Fruit fly (Drosophila melanogaster) whole organism, embryonic: ENCODE results near the gene psh.
A peak's percentile ranks its signal among the peaks of the same experiment; 100 is the strongest.

ENCODE experiments used
- Atf3 ChIP-seq: fragments of 200-800 bp; sonication (Bioruptor generic); optimal IDR thresholded peaks from 3 replicates; lab custom pipeline; 2016; ENCODE audit warnings: missing biosample characterization, missing genetic modification characterization
- CG10274 ChIP-seq: fragments of 200-800 bp; sonication (Bioruptor generic); optimal IDR thresholded peaks from 3 replicates; lab custom pipeline; 2017; ENCODE audit warnings: missing biosample characterization, mild to moderate bottlenecking, missing genetic modification characterization
- CG10654 ChIP-seq: fragments of 200-800 bp; sonication (Bioruptor generic); optimal IDR thresholded peaks from 2 replicates; lab custom pipeline; 2016; ENCODE audit warnings: missing biosample characterization, missing genetic modification characterization
- CG12659 ChIP-seq: fragments of 200-800 bp; sonication (Bioruptor generic); optimal IDR thresholded peaks from 3 replicates; lab custom pipeline; 2017; ENCODE audit warnings: mild to moderate bottlenecking, missing biosample characterization, missing genetic modification reagents, missing genetic modification characterization
- CG15479 ChIP-seq: fragments of 200-800 bp; sonication (Bioruptor generic); optimal IDR thresholded peaks from 3 replicates; lab custom pipeline; 2019; ENCODE audit warnings: missing biosample characterization, mild to moderate bottlenecking, missing genetic modification characterization, moderate library complexity
- CG16863 ChIP-seq: fragments of 200-800 bp; sonication (Bioruptor generic); optimal IDR thresholded peaks from 3 replicates; lab custom pipeline; 2016; ENCODE audit warnings: missing biosample characterization, missing genetic modification characterization
- CG32772 ChIP-seq: fragments of 200-800 bp; sonication (Bioruptor generic); IDR thresholded peaks from 2 replicates; pipeline ENCODE4 v1.3.6; 2022; ENCODE audit warnings: missing biosample characterization, missing genetic modification characterization
- CG42726 ChIP-seq: fragments of 200-800 bp; sonication (Bioruptor generic); IDR thresholded peaks from 2 replicates; pipeline ENCODE4 v1.3.6; 2022; ENCODE audit warnings: missing biosample characterization, missing genetic modification characterization; ENCODE audit not compliant: partially characterized antibody
- CG7928 ChIP-seq: fragments of 200-800 bp; sonication (Bioruptor generic); optimal IDR thresholded peaks from 2 replicates; lab custom pipeline; 2017; ENCODE audit warnings: missing biosample characterization, mild to moderate bottlenecking, missing genetic modification characterization
- CG9876 ChIP-seq: fragments of 200-800 bp; sonication (Bioruptor generic); optimal IDR thresholded peaks from 2 replicates; lab custom pipeline; 2016; ENCODE audit warnings: missing biosample characterization, missing genetic modification characterization
- Chrac-16 ChIP-seq: fragments of 200-800 bp; sonication (Bioruptor generic); optimal IDR thresholded peaks from 3 replicates; lab custom pipeline; 2016; ENCODE audit warnings: missing biosample characterization, missing genetic modification characterization
- D ChIP-seq, 2 experiments: fragments of 200-800 bp in 1 of 2; fragments of >200 bp in 1 of 2; sonication (Bioruptor generic) in 1 of 2; optimal IDR thresholded peaks; 2 replicates in 1 of 2; 3 replicates in 1 of 2; lab custom pipeline; 2017; ENCODE audit warnings: mild to moderate bottlenecking in 1 of 2, missing biosample characterization in 1 of 2, missing genetic modification characterization in 1 of 2, missing genetic modification reagents in 1 of 2
- Eip74EF ChIP-seq, 2 experiments: fragments of 200-800 bp in 1 of 2; fragments of >200 bp in 1 of 2; sonication (Bioruptor generic) in 1 of 2; optimal IDR thresholded peaks; 2 replicates each; lab custom pipeline; 2017 to 2019; ENCODE audit warnings: missing biosample characterization in 2 of 2, missing genetic modification characterization in 2 of 2, mild to moderate bottlenecking in 1 of 2, moderate library complexity in 1 of 2
- Fer1 ChIP-seq: fragments of 200-800 bp; sonication (Bioruptor generic); optimal IDR thresholded peaks from 2 replicates; lab custom pipeline; 2017; ENCODE audit warnings: missing biosample characterization, mild to moderate bottlenecking, missing genetic modification characterization
- Gsc ChIP-seq: fragments of 200-800 bp; sonication (Bioruptor generic); IDR thresholded peaks from 2 replicates; pipeline ENCODE4 v1.3.6; 2022; ENCODE audit warnings: missing biosample characterization, missing genetic modification characterization
- Mes4 ChIP-seq: fragments of 200-800 bp; sonication (Bioruptor generic); optimal IDR thresholded peaks from 2 replicates; lab custom pipeline; 2016; ENCODE audit warnings: missing biosample characterization, missing genetic modification characterization
- Poxn ChIP-seq: fragments of 200-800 bp; sonication (Bioruptor generic); IDR thresholded peaks from 2 replicates; pipeline ENCODE4 v1.3.6; 2022; ENCODE audit warnings: missing biosample characterization, missing genetic modification characterization
- Ptx1 ChIP-seq: fragments of 200-800 bp; sonication (Bioruptor generic); IDR thresholded peaks from 2 replicates; pipeline ENCODE4 v1.3.6; 2022; ENCODE audit warnings: missing biosample characterization, missing genetic modification characterization
- Scr ChIP-seq: fragments of 200-800 bp; sonication (Bioruptor generic); IDR thresholded peaks from 2 replicates; pipeline ENCODE4 v1.3.6; 2022; ENCODE audit warnings: missing biosample characterization, missing genetic modification characterization; ENCODE audit not compliant: partially characterized antibody
- Ssrp ChIP-seq: fragments of 200-800 bp; sonication (Bioruptor generic); optimal IDR thresholded peaks from 2 replicates; lab custom pipeline; 2018; ENCODE audit warnings: missing biosample characterization, mild to moderate bottlenecking, missing genetic modification characterization, moderate library complexity
- Taf1 ChIP-seq: fragments of 200-800 bp; sonication (Bioruptor generic); IDR thresholded peaks from 2 replicates; pipeline ENCODE4 v1.3.6; 2022; ENCODE audit warnings: missing biosample characterization, missing genetic modification characterization
- Tbp ChIP-seq: fragments of >200 bp; optimal IDR thresholded peaks from 2 replicates; lab custom pipeline; 2018; ENCODE audit warnings: missing biosample characterization, missing genetic modification characterization
- Trl ChIP-seq, 3 experiments: fragments of >200 bp in 2 of 3; fragments of 200-800 bp in 1 of 3; sonication (Bioruptor generic) in 1 of 3; optimal IDR thresholded peaks; 2 replicates in 1 of 3; 3 replicates in 2 of 3; lab custom pipeline; 2016 to 2017; ENCODE audit warnings: missing biosample characterization in 1 of 3, missing genetic modification characterization in 1 of 3
- Usf ChIP-seq: fragments of 200-800 bp; sonication (Bioruptor generic); optimal IDR thresholded peaks from 2 replicates; lab custom pipeline; 2017; ENCODE audit warnings: missing genotype, missing biosample characterization, missing genetic modification characterization
- Xrp1 ChIP-seq: fragments of 200-800 bp; sonication (Bioruptor generic); IDR thresholded peaks from 2 replicates; pipeline ENCODE4 v1.3.6; 2022; ENCODE audit warnings: missing biosample characterization, missing genetic modification characterization
- amos ChIP-seq: fragments of 200-800 bp; sonication (Bioruptor generic); IDR thresholded peaks from 2 replicates; pipeline ENCODE4 v1.3.6; 2022; ENCODE audit warnings: missing biosample characterization, missing genetic modification characterization; ENCODE audit not compliant: partially characterized antibody
- ap ChIP-seq: fragments of 200-800 bp; sonication (Bioruptor generic); IDR thresholded peaks from 2 replicates; pipeline ENCODE4 v1.3.6; 2022; ENCODE audit warnings: missing biosample characterization, missing genetic modification characterization
- bbx ChIP-seq: fragments of 200-800 bp; sonication (Bioruptor generic); IDR thresholded peaks from 2 replicates; pipeline ENCODE4 v1.3.6; 2022; ENCODE audit warnings: missing biosample characterization, missing genetic modification characterization; ENCODE audit not compliant: partially characterized antibody
- bcd ChIP-seq: fragments of 200-800 bp; sonication (Bioruptor generic); optimal IDR thresholded peaks from 2 replicates; lab custom pipeline; 2017; ENCODE audit warnings: missing biosample characterization, mild to moderate bottlenecking, missing genetic modification characterization
- chinmo ChIP-seq: fragments of 200-800 bp; sonication (Bioruptor generic); IDR thresholded peaks from 4 replicates; pipeline ENCODE4 v1.3.6; 2022; ENCODE audit warnings: missing biosample characterization, missing genetic modification characterization; ENCODE audit not compliant: partially characterized antibody
- chm ChIP-seq: fragments of 200-800 bp; sonication (Bioruptor generic); IDR thresholded peaks from 2 replicates; pipeline ENCODE4 v1.3.6; 2022; ENCODE audit warnings: missing biosample characterization, missing genetic modification characterization
- ci ChIP-seq: fragments of 200-800 bp; sonication (Bioruptor generic); IDR thresholded peaks from 3 replicates; pipeline ENCODE4 v1.3.6; 2022; ENCODE audit warnings: missing biosample characterization, missing genetic modification characterization
- eve ChIP-seq, 2 experiments: fragments of >200 bp; optimal IDR thresholded peaks; 2 replicates each; lab custom pipeline; 2017; ENCODE audit warnings: missing biosample characterization in 2 of 2, missing genetic modification characterization in 2 of 2
- fd96Cb ChIP-seq: fragments of 200-800 bp; sonication (Bioruptor generic); optimal IDR thresholded peaks from 2 replicates; lab custom pipeline; 2018; ENCODE audit warnings: missing biosample characterization, mild to moderate bottlenecking, missing genetic modification characterization, moderate library complexity
- fu2 ChIP-seq: fragments of 200-800 bp; sonication (Bioruptor generic); optimal IDR thresholded peaks from 2 replicates; lab custom pipeline; 2016; ENCODE audit warnings: missing biosample characterization, missing genetic modification characterization
- gcm2 ChIP-seq: fragments of 200-800 bp; sonication (Bioruptor generic); optimal IDR thresholded peaks from 2 replicates; lab custom pipeline; 2016; ENCODE audit warnings: missing biosample characterization, missing genetic modification characterization
- gt ChIP-seq: fragments of 200-800 bp; sonication (Bioruptor generic); IDR thresholded peaks from 2 replicates; pipeline ENCODE4 v1.3.6; 2022; ENCODE audit warnings: missing biosample characterization, missing genetic modification characterization
- hb ChIP-seq: fragments of 200-800 bp; sonication (Bioruptor generic); IDR thresholded peaks from 3 replicates; pipeline ENCODE4 v1.3.6; 2022; ENCODE audit warnings: missing biosample characterization, missing genetic modification characterization; ENCODE audit not compliant: partially characterized antibody
- onecut ChIP-seq: fragments of 200-800 bp; sonication (Bioruptor generic); IDR thresholded peaks from 2 replicates; pipeline ENCODE4 v1.3.6; 2022; ENCODE audit warnings: missing biosample characterization, missing genetic modification characterization
- org-1 ChIP-seq: fragments of 200-800 bp; sonication (Bioruptor generic); optimal IDR thresholded peaks from 2 replicates; lab custom pipeline; 2017; ENCODE audit warnings: missing biosample characterization, missing genetic modification characterization
- phol ChIP-seq: fragments of 200-800 bp; sonication (Bioruptor generic); optimal IDR thresholded peaks from 3 replicates; lab custom pipeline; 2018; ENCODE audit warnings: missing biosample characterization, mild to moderate bottlenecking, missing genetic modification characterization, moderate library complexity
- pum ChIP-seq: fragments of 200-800 bp; sonication (Bioruptor generic); optimal IDR thresholded peaks from 2 replicates; lab custom pipeline; 2016; ENCODE audit warnings: missing biosample characterization, missing genetic modification characterization
- pzg ChIP-seq: fragments of 200-800 bp; sonication (Bioruptor generic); optimal IDR thresholded peaks from 3 replicates; lab custom pipeline; 2018; ENCODE audit warnings: missing biosample characterization, mild to moderate bottlenecking, missing genetic modification characterization, moderate library complexity
- repo ChIP-seq: fragments of 200-800 bp; sonication (Bioruptor generic); optimal IDR thresholded peaks from 2 replicates; lab custom pipeline; 2016; ENCODE audit warnings: missing biosample characterization, missing genetic modification characterization
- ro ChIP-seq: fragments of 200-800 bp; sonication (Bioruptor generic); IDR thresholded peaks from 2 replicates; pipeline ENCODE4 v1.3.6; 2022; ENCODE audit warnings: missing biosample characterization, missing genetic modification characterization
- sob ChIP-seq: fragments of 200-800 bp; sonication (Bioruptor generic); IDR thresholded peaks from 2 replicates; pipeline ENCODE4 v1.3.6; 2022; ENCODE audit warnings: missing biosample characterization, missing genetic modification characterization
- sr ChIP-seq: fragments of 200-800 bp; sonication (Bioruptor generic); IDR thresholded peaks from 3 replicates; pipeline ENCODE4 v1.3.6; 2022; ENCODE audit warnings: missing biosample characterization, missing genetic modification characterization
- stwl ChIP-seq: fragments of 200-800 bp; sonication (Bioruptor generic); optimal IDR thresholded peaks from 3 replicates; lab custom pipeline; 2018; ENCODE audit warnings: missing biosample characterization, mild to moderate bottlenecking, missing genetic modification characterization, moderate library complexity
- wor ChIP-seq: fragments of 200-800 bp; sonication (Bioruptor generic); IDR thresholded peaks from 2 replicates; pipeline ENCODE4 v1.3.6; 2022; ENCODE audit warnings: missing biosample characterization, missing genetic modification characterization
- zen ChIP-seq: fragments of 200-800 bp; sonication (Bioruptor generic); optimal IDR thresholded peaks from 3 replicates; lab custom pipeline; 2018; ENCODE audit warnings: missing biosample characterization, mild to moderate bottlenecking, missing genetic modification characterization, moderate library complexity

The psh gene

dm6 chrX:18533308-18533707, 46.6 kb upstream of the psh start (continued):
- TF ChIP-seq repo (GFP tag; lab: Kevin White, UChicago) (no peak), org-1 (GFP tag; lab: Kevin White, UChicago) (no peak), fd96Cb (peak; percentile 33), sr (GFP tag; lab: Robert Waterston, UW) (no peak), Trl (optimal IDR thresholded peaks at IDR 0.05; lab: Kevin White, UChicago) (no peak), Trl (GFP tag; optimal IDR thresholded peaks at IDR 0.05; lab: Kevin White, UChicago) (no peak), Scr (GFP tag; lab: Robert Waterston, UW) (no peak), hb (no peak), bcd (GFP tag; lab: Kevin White, UChicago) (no peak), CG10274 (GFP tag; lab: Kevin White, UChicago) (no peak), onecut (GFP tag; lab: Robert Waterston, UW) (no peak; the same call in 1 of the 2 replicates), amos (no peak), CG15479 (GFP tag; lab: Kevin White, UChicago) (no peak), CG9876 (GFP tag; lab: Kevin White, UChicago) (no peak), fu2 (no peak), ro (0 out of 2 replicates have a peak, but pooled peaks have one; percentile 29), CG12659 (GFP tag; lab: Kevin White, UChicago) (peak; percentile 0), zen (no peak), Atf3 (GFP tag; lab: Kevin White, UChicago) (no peak), Mes4 (GFP tag; lab: Kevin White, UChicago) (no peak), Gsc (GFP tag; lab: Robert Waterston, UW) (no peak), CG16863 (GFP tag; lab: Kevin White, UChicago) (no peak), Usf (no peak), pzg (GFP tag; lab: Kevin White, UChicago) (no peak), sob (GFP tag; lab: Robert Waterston, UW) (no peak), wor (GFP tag; lab: Robert Waterston, UW) (no peak), Poxn (no peak), Fer1 (GFP tag; lab: Kevin White, UChicago) (no peak), phol (tag; lab: Kevin White, UChicago) (peak; percentile 46), gcm2 (GFP tag; lab: Kevin White, UChicago) (no peak), chinmo (GFP tag; lab: Robert Waterston, UW) (no peak), stwl (tag; lab: Kevin White, UChicago) (no peak), Tbp (no peak), ap (GFP tag; lab: Robert Waterston, UW) (no peak), Chrac-16 (GFP tag; lab: Kevin White, UChicago) (peak; percentile 7), Xrp1 (GFP tag; lab: Robert Waterston, UW) (peak; percentile 41; the same call in 1 of the 2 replicates), CG32772 (no peak), eve (GFP tag; optimal IDR thresholded peaks at IDR 0.05; lab: Kevin White, UChicago) (no peak), CG10654 (GFP tag; lab: Kevin White, UChicago) (no peak), Taf1 (GFP tag; lab: Robert Waterston, UW) (no peak), gt (GFP tag; lab: Robert Waterston, UW) (no peak), Ptx1 (no peak; the same call in none of the 2 replicates), chm (GFP tag; lab: Robert Waterston, UW) (no peak), ci (peak; percentile 43; the same call in 2 of the 3 replicates), D (optimal IDR thresholded peaks at IDR 0.05; lab: Kevin White, UChicago) (no peak), D (GFP tag; optimal IDR thresholded peaks at IDR 0.05; lab: Kevin White, UChicago) (no peak), Ssrp (tag; lab: Kevin White, UChicago) (peak; percentile 65), Eip74EF (GFP tag; optimal IDR thresholded peaks at IDR 0.05; lab: Kevin White, UChicago) (peak in 1 of 2 experiments; percentile 61), CG42726 (GFP tag; lab: Robert Waterston, UW) (no peak), bbx (GFP tag; lab: Robert Waterston, UW) (no peak), pum (GFP tag; lab: Kevin White, UChicago) (no peak), CG7928 (GFP tag; lab: Kevin White, UChicago) (no peak)
